Worm (Caenorhabditis elegans) whole organism, mixed stage, embryonic: ENCODE measurements around the gene F53C3.8.

ENCODE experiments used
- bed-3 ChIP-seq: fragments of 200-800 bp; sonication (Bioruptor generic); optimal IDR thresholded peaks from 3 replicates; lab custom pipeline; 2018; ENCODE audit warnings: mild to moderate bottlenecking, missing genetic modification characterization, moderate library complexity, missing compliant biosample characterization
- blmp-1 ChIP-seq: fragments of 150-350 bp; optimal IDR thresholded peaks from 2 replicates; lab custom pipeline; 2014; ENCODE audit warnings: missing biosample characterization, missing genetic modification characterization
- ham-2 ChIP-seq: fragments of 200-800 bp; sonication (Bioruptor generic); optimal IDR thresholded peaks from 2 replicates; lab custom pipeline; 2018; ENCODE audit warnings: mild to moderate bottlenecking, missing genetic modification characterization, missing compliant biosample characterization
- lsy-2 ChIP-seq: fragments of 150-350 bp; optimal IDR thresholded peaks from 2 replicates; lab custom pipeline; 2014; ENCODE audit warnings: missing biosample characterization, missing genetic modification characterization
- mab-5 ChIP-seq: fragments of 150-350 bp; optimal IDR thresholded peaks from 2 replicates; lab custom pipeline; 2014; ENCODE audit warnings: missing biosample characterization, missing genetic modification characterization
- nhr-12 ChIP-seq: fragments of 150-350 bp; optimal IDR thresholded peaks from 2 replicates; lab custom pipeline; 2014; ENCODE audit warnings: missing biosample characterization, missing genetic modification characterization
- nhr-2 ChIP-seq: fragments of 150-350 bp; optimal IDR thresholded peaks from 2 replicates; lab custom pipeline; 2014; ENCODE audit warnings: missing biosample characterization, missing genetic modification characterization
- nhr-237 ChIP-seq: fragments of 150-350 bp; optimal IDR thresholded peaks from 2 replicates; lab custom pipeline; 2014; ENCODE audit warnings: missing biosample characterization, missing genetic modification characterization
- snpc-4 ChIP-seq: fragments of 150-350 bp; optimal IDR thresholded peaks from 2 replicates; lab custom pipeline; 2014; ENCODE audit warnings: missing biosample characterization, missing genetic modification characterization
- zip-8 ChIP-seq: fragments of 150-350 bp; optimal IDR thresholded peaks from 2 replicates; lab custom pipeline; 2014; ENCODE audit warnings: missing biosample characterization, missing genetic modification characterization

- TF ChIP-seq nhr-237 (no peak), zip-8 (tag; lab: Kevin White, UChicago) (no peak), nhr-12 (no peak), lsy-2 (tag; lab: Kevin White, UChicago) (no peak), blmp-1 (no peak), snpc-4 (no peak), mab-5 (no peak), ham-2 (GFP tag; lab: Kevin White, UChicago) (no peak), bed-3 (no peak), nhr-2 (no peak)
Measured at ce11 chrII:3878330-3878729, 12.9 kb upstream of the F53C3.8 start, which contains the start of gene srh-250.
